Fruit fly (Drosophila melanogaster) whole organism, larva: ENCODE results near the gene CG12645.

Experiments
- noc ChIP-seq: fragments of 200-800 bp; sonication (Bioruptor generic); optimal IDR thresholded peaks from 3 replicates; lab custom pipeline; 2019; ENCODE audit warnings: missing biosample characterization, mild to moderate bottlenecking, missing genetic modification characterization, moderate library complexity

CG12645 gene

dm6 chrX:10153312-10153711, at the start of gene CG12645:
Gene CG12645, plus strand, starts transcription at chrX:10153612.
- no peak for TF ChIP-seq noc (tag; lab: Kevin White, UChicago)

DNA sequence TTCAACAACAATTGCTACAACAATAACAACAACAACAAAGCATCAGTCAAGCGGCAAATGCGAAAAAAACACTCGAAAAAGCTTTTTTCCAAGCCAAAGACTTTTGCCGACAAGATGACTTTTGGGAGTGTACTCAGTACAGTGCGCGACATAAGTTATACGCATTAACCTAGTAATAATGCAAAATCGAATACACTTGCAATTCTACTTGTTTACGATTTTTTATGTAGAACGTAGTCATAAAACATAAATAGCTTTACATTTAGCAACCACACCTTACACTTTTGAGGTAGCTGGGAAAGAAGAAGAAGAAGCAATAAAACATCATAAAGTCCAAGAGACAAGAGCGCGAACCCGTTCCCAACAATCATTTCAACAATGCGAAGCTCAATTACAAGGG, 48.9 kb upstream of the CG12645 start:
- TF ChIP-seq noc (tag; lab: Kevin White, UChicago), result no peak

- no peak for TF ChIP-seq noc (tag; lab: Kevin White, UChicago)
Measured at dm6 chrX:10105701-10106307, 47.6 kb upstream of the CG12645 start.

- TF ChIP-seq noc (tag; lab: Kevin White, UChicago), result no peak
Measured at dm6 chrX:10106562-10107147, 46.8 kb upstream of the CG12645 start.

DNA sequence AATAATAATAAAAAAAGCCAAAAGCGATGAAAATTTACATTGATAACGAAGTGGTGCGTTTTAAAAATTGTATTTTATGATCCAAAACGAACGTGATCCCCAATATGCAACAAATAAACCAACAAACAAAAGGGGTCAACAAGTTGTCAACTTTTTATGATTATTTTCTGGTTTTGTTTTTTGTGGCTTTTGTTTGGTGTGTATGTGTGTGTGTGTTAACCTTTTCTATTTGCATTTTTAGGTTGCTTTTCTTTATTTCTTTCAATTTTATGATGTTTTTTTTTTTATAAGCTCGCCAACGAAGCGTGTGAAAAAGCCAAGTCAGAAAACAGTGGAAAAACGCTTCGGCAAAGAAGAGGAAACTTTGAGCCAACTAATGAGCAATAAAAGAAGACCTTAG, 45.1 kb upstream of the CG12645 start:
- no peak for TF ChIP-seq noc (tag; lab: Kevin White, UChicago)

DNA sequence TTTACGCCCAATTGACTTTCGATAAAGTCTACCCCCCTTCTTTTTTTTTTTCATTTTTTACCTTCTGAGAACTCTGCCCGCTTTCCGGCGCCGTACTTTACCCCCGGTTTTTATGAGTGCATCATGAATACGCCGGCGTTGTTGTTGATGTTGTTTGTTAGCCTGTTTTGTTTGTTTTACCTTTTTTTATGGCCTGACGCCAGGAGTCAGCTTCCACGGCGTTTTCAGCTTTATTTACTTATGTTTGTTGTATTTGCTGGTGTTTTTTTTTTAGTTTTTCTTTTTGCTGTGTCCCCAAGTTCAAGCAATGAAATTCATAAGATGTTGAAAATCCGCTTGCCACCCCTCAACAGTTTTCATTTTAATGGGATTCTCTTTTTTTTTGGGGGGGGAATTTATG, 42.5 kb upstream of the CG12645 start:
- no peak for TF ChIP-seq noc (tag; lab: Kevin White, UChicago)

dm6 chrX:10113910-10114790, 39.3 kb upstream of the CG12645 start:
- TF ChIP-seq noc (tag; lab: Kevin White, UChicago), result no peak

DNA sequence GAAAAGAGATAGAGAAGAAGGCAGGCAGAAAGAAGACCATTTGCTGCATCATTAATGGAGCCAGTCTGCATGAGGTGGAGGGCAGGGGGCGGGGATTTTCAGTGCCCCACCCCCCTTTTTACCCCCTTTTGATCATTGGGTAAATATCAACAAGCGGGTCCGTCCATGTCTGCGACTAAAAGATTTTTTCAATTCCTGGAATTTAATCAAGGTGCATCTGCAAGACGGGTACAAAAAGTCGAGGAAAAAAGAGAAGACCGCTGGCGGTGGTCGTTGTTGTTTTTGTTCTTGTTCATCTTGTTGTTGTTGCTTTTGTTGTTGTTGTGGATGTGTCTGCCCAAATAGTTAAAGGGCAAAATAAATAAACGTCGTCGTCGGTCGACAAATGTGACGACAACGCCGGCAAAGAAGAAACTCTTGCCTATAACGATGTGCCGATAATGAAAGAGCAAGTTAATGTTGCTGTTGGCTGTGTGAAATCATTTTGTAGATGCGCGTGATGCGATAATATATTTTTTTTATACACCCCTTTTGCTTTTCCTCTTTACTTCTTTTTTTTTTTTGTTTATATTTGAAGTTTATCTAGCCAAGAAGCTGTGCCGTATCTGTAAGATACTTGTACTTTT, 37.7 kb upstream of the CG12645 start:
- no peak for TF ChIP-seq noc (tag; lab: Kevin White, UChicago)

dm6 chrX:10118333-10118732, 35.1 kb upstream of the CG12645 start:
- TF ChIP-seq noc (tag; lab: Kevin White, UChicago), result no peak

dm6 chrX:10125629-10126028, 27.8 kb upstream of the CG12645 start:
- no peak for TF ChIP-seq noc (tag; lab: Kevin White, UChicago)

DNA sequence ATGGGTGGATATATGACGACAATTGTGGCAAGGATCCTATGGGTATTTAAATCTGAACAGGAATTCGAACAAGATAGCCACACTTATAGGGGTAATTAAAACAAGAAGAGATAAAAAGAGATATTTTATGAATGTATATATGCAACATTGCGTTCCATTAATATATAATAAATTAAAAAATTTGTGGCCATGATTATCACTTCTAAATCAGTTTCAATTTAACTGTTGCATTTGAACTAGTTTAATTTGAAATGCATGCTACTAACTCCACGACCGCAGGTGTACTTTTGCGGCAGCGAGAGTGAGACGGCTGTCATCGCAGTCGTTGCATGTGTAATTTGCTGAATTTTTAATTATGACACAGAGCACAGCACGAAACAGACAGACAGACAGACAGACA, 26.2 kb upstream of the CG12645 start:
- no peak for TF ChIP-seq noc (tag; lab: Kevin White, UChicago)

dm6 chrX:10137587-10137986, 15.8 kb upstream of the CG12645 start:
- TF ChIP-seq noc (tag; lab: Kevin White, UChicago), result no peak

DNA sequence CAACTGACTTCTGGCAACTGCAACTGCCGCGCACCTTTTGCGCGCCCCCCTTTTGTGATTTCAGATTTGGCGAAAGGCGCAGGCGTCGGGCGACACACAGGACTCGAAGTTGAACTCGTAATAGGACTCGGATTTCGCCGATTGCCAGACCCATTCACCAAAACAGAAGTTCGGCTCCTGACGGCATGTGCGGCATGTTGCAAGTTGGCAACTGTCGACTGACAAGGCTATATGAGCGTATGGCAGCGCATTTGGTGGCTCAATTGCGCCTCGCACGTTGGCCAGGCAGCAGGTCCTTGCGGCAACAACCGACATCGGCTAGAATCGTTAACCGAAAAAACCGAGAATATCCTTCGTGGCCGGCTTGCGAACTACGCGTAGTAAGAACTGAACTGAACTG, 4.8 kb downstream of the CG12645 start, which contains the start of gene CG43902:
CG43902 (plus strand) TSS at position 260 of the 400 bp plus-strand sequence.
- TF ChIP-seq noc (tag; lab: Kevin White, UChicago), result no peak

- TF ChIP-seq noc (tag; lab: Kevin White, UChicago), result no peak
Measured at dm6 chrX:10182867-10183266, 29.5 kb downstream of the CG12645 start.

dm6 chrX:10184355-10185058, 31.1 kb downstream of the CG12645 start:
- TF ChIP-seq noc (tag; lab: Kevin White, UChicago), result no peak
